Worm (Caenorhabditis elegans) whole organism, L1 larva: ENCODE results near the gene T07F12.2.

Experiments used
- ets-5 ChIP-seq: fragments of 200-800 bp; sonication (Bioruptor generic); IDR thresholded peaks from 2 replicates; pipeline ENCODE4 v1.3.6; 2022; ENCODE audit warnings: missing genetic modification characterization, missing compliant biosample characterization
- sptf-1 ChIP-seq: fragments of 150-350 bp; optimal IDR thresholded peaks from 2 replicates; lab custom pipeline; 2014; ENCODE audit warnings: missing biosample characterization, missing genetic modification characterization

- TF ChIP-seq ets-5 (GFP tag; lab: Robert Waterston, UW): no peak
- TF ChIP-seq sptf-1 (tag; lab: Kevin White, UChicago): no peak
These were observed 20.4 kb upstream of the T07F12.2 start for ce11 chrX:4869627-4870026.
